Fruit fly (Drosophila melanogaster): ENCODE measurements around the gene CG31551.

dm6 chr3R:5620387-5620956 lies 7.2 kb upstream of the CG31551 start:
- no peak for TF ChIP-seq Dif (GFP tag; optimal IDR thresholded peaks at IDR 0.05; ENCODE audit: partially characterized antibody)
- TF ChIP-seq jim (GFP tag; optimal IDR thresholded peaks at IDR 0.05): no peak
- no peak for TF ChIP-seq Abd-B (GFP tag; optimal IDR thresholded peaks at IDR 0.05)
- TF ChIP-seq CG9705 (GFP tag; optimal IDR thresholded peaks at IDR 0.05): no peak
- no peak for TF ChIP-seq usp (GFP tag; optimal IDR thresholded peaks at IDR 0.05)
- peak; percentile 60 for TF ChIP-seq sv (GFP tag; optimal IDR thresholded peaks at IDR 0.05)
- no peak for TF ChIP-seq Myc (optimal IDR thresholded peaks at IDR 0.05)
- no peak for TF ChIP-seq tai (GFP tag; optimal IDR thresholded peaks at IDR 0.05)
- peak; percentile 59 for TF ChIP-seq OdsH (GFP tag; optimal IDR thresholded peaks at IDR 0.05)
- TF ChIP-seq CG32264 (GFP tag; optimal IDR thresholded peaks at IDR 0.05): no peak
- TF ChIP-seq fru (GFP tag; optimal IDR thresholded peaks at IDR 0.05): peak; percentile 67
